Fruit fly (Drosophila melanogaster) whole organism, pupa: ENCODE measurements around the gene Ugt303A1.

Experiments used
- CG10348 ChIP-seq: fragments of 200-800 bp; sonication (Bioruptor generic); IDR thresholded peaks from 2 replicates; pipeline ENCODE4 v1.3.6; 2022; ENCODE audit warnings: missing biosample characterization, missing genetic modification characterization
- CG12605 ChIP-seq: fragments of 200-800 bp; sonication (Bioruptor generic); IDR thresholded peaks from 2 replicates; pipeline ENCODE4 v1.3.6; 2022; ENCODE audit warnings: missing biosample characterization, missing genetic modification characterization
- CG13204 ChIP-seq: fragments of 200-800 bp; sonication (Bioruptor generic); optimal IDR thresholded peaks from 2 replicates; lab custom pipeline; 2018; ENCODE audit warnings: missing biosample characterization, mild to moderate bottlenecking, missing genetic modification characterization, moderate library complexity
- CG14655 ChIP-seq: fragments of 200-800 bp; sonication (Bioruptor generic); optimal IDR thresholded peaks from 3 replicates; lab custom pipeline; 2017; ENCODE audit warnings: mild to moderate bottlenecking, missing biosample characterization, missing genetic modification reagents, missing genetic modification characterization
- CG15710 ChIP-seq: fragments of 200-800 bp; sonication (Bioruptor generic); optimal IDR thresholded peaks from 2 replicates; lab custom pipeline; 2018; ENCODE audit warnings: missing biosample characterization, mild to moderate bottlenecking, missing genetic modification characterization, moderate library complexity
- CG17806 ChIP-seq: fragments of 200-800 bp; sonication (Bioruptor generic); optimal IDR thresholded peaks from 2 replicates; lab custom pipeline; 2018; ENCODE audit warnings: missing biosample characterization, mild to moderate bottlenecking, missing genetic modification characterization, moderate library complexity
- CG32121 ChIP-seq: fragments of 200-800 bp; sonication (Bioruptor generic); IDR thresholded peaks from 2 replicates; pipeline ENCODE4 v1.3.6; 2022; ENCODE audit warnings: missing biosample characterization, missing genetic modification characterization
- CG34367 ChIP-seq: fragments of 200-800 bp; sonication (Bioruptor generic); optimal IDR thresholded peaks from 2 replicates; lab custom pipeline; 2018; ENCODE audit warnings: missing biosample characterization, mild to moderate bottlenecking, missing genetic modification characterization
- CG4496 ChIP-seq: fragments of 200-800 bp; sonication (Bioruptor generic); IDR thresholded peaks from 3 replicates; pipeline ENCODE4 v1.3.6; 2022; ENCODE audit warnings: missing biosample characterization, missing genetic modification characterization
- CG8159 ChIP-seq: fragments of 200-800 bp; sonication (Bioruptor generic); optimal IDR thresholded peaks from 3 replicates; lab custom pipeline; 2018; ENCODE audit warnings: missing biosample characterization, mild to moderate bottlenecking, missing genetic modification characterization, moderate library complexity
- CG8301 ChIP-seq: fragments of 200-800 bp; sonication (Bioruptor generic); optimal IDR thresholded peaks from 2 replicates; lab custom pipeline; 2018; ENCODE audit warnings: missing biosample characterization, mild to moderate bottlenecking, missing genetic modification characterization
- CG9948 ChIP-seq: fragments of 200-800 bp; sonication (Bioruptor generic); optimal IDR thresholded peaks from 2 replicates; lab custom pipeline; 2018; ENCODE audit warnings: missing biosample characterization, mild to moderate bottlenecking, missing genetic modification characterization, moderate library complexity
- D1 ChIP-seq: fragments of 200-800 bp; sonication (Bioruptor generic); optimal IDR thresholded peaks from 2 replicates; lab custom pipeline; 2018; ENCODE audit warnings: missing biosample characterization, mild to moderate bottlenecking, missing genetic modification characterization, moderate library complexity
- EcR ChIP-seq: fragments of 200-800 bp; sonication (Bioruptor generic); optimal IDR thresholded peaks from 3 replicates; lab custom pipeline; 2019; ENCODE audit warnings: missing biosample characterization, missing genetic modification characterization, mild to moderate bottlenecking, moderate library complexity, missing genetic modification reagents
- Ets98B ChIP-seq: fragments of 200-800 bp; sonication (Bioruptor generic); IDR thresholded peaks from 2 replicates; pipeline ENCODE4 v1.3.6; 2022; ENCODE audit warnings: missing biosample characterization, missing genetic modification characterization
- Pif1A ChIP-seq: fragments of 200-800 bp; sonication (Bioruptor generic); optimal IDR thresholded peaks from 3 replicates; lab custom pipeline; 2016; ENCODE audit warnings: missing biosample characterization, missing genetic modification characterization
- Pif1B ChIP-seq: fragments of 200-800 bp; sonication (Bioruptor generic); optimal IDR thresholded peaks from 3 replicates; lab custom pipeline; 2016; ENCODE audit warnings: missing biosample characterization, missing genetic modification characterization
- Snoo ChIP-seq: fragments of 200-800 bp; sonication (Bioruptor generic); optimal IDR thresholded peaks from 3 replicates; lab custom pipeline; 2017; ENCODE audit warnings: missing biosample characterization, mild to moderate bottlenecking, missing genetic modification characterization, inconsistent platforms
- fd96Ca ChIP-seq: fragments of 200-800 bp; sonication (Bioruptor generic); IDR thresholded peaks from 3 replicates; pipeline ENCODE4 v1.3.6; 2022; ENCODE audit warnings: missing biosample characterization, missing genetic modification characterization
- gl ChIP-seq: fragments of 200-800 bp; sonication (Bioruptor generic); optimal IDR thresholded peaks from 2 replicates; lab custom pipeline; 2018; ENCODE audit warnings: missing biosample characterization, mild to moderate bottlenecking, missing genetic modification characterization
- rn ChIP-seq: fragments of 200-800 bp; sonication (Bioruptor generic); IDR thresholded peaks from 2 replicates; pipeline ENCODE4 v1.3.6; 2022; ENCODE audit warnings: missing biosample characterization, missing genetic modification characterization

Gene Ugt303A1

dm6 chr3R:11209801-11210402, 34.6 kb downstream of the Ugt303A1 start, which contains the start of the genes SdhC and Tctp:
Gene SdhC (minus strand): TSS chr3R:11209849.
Gene Tctp (plus strand): TSS chr3R:11210247.
- TF ChIP-seq CG8159 (peak; percentile 47), Snoo (tag; lab: Kevin White, UChicago) (peak; percentile 4), CG17806 (no peak), CG13204 (GFP tag; lab: Kevin White, UChicago) (no peak), CG34367 (peak; percentile 4), rn (GFP tag; lab: Robert Waterston, UW) (no peak), CG14655 (GFP tag; lab: Kevin White, UChicago) (no peak), Ets98B (GFP tag; lab: Robert Waterston, UW) (peak; percentile 36), CG10348 (GFP tag; lab: Robert Waterston, UW) (no peak), EcR (GFP tag; lab: Kevin White, UChicago) (no peak), CG8301 (tag; lab: Kevin White, UChicago) (peak; percentile 15), Pif1A (GFP tag; lab: Kevin White, UChicago) (peak; percentile 52), CG9948 (tag; lab: Kevin White, UChicago) (peak; percentile 3), CG12605 (GFP tag; lab: Robert Waterston, UW) (no peak), Pif1B (peak; percentile 14), CG15710 (tag; lab: Kevin White, UChicago) (peak; percentile 18), D1 (tag; lab: Kevin White, UChicago) (no peak), fd96Ca (no peak), CG32121 (GFP tag; lab: Robert Waterston, UW) (no peak)

dm6 chr3R:11211291-11212061, 36.1 kb downstream of the Ugt303A1 start:
- TF ChIP-seq rn (GFP tag; lab: Robert Waterston, UW) (peak; percentile 27; the same call in 1 of the 2 replicates), CG34367 (peak; percentile 29), Pif1B (peak; percentile 41), EcR (GFP tag; lab: Kevin White, UChicago) (peak; percentile 95), CG9948 (tag; lab: Kevin White, UChicago) (peak; percentile 44), CG4496 (GFP tag; lab: Robert Waterston, UW) (peak; percentile 65; the same call in 2 of the 3 replicates), D1 (tag; lab: Kevin White, UChicago) (no peak), CG12605 (GFP tag; lab: Robert Waterston, UW) (peak; percentile 78), CG32121 (GFP tag; lab: Robert Waterston, UW) (peak; percentile 73), fd96Ca (no peak; the same call in 2 of the 3 replicates), Snoo (tag; lab: Kevin White, UChicago) (peak; percentile 56), CG17806 (peak; percentile 61), CG10348 (GFP tag; lab: Robert Waterston, UW) (no peak), CG13204 (GFP tag; lab: Kevin White, UChicago) (no peak), CG14655 (GFP tag; lab: Kevin White, UChicago) (no peak), gl (tag; lab: Kevin White, UChicago) (no peak), CG8301 (tag; lab: Kevin White, UChicago) (peak; percentile 59), Pif1A (GFP tag; lab: Kevin White, UChicago) (peak; percentile 66), CG15710 (tag; lab: Kevin White, UChicago) (peak; percentile 58), CG8159 (peak; percentile 58), Ets98B (GFP tag; lab: Robert Waterston, UW) (peak; percentile 62)
- TF ChIP-seq, all 21 proteins: peak for 15

dm6 chr3R:11214449-11214950, 39.2 kb downstream of the Ugt303A1 start, which contains the start of gene ZnT86D:
Gene ZnT86D (minus strand): TSS chr3R:11214539.
- peak; percentile 55 for TF ChIP-seq CG12605 (GFP tag; lab: Robert Waterston, UW)
- peak; percentile 51; the same call in 1 of the 3 replicates for TF ChIP-seq CG4496 (GFP tag; lab: Robert Waterston, UW)
- TF ChIP-seq CG8301 (tag; lab: Kevin White, UChicago), result peak; percentile 47
- TF ChIP-seq CG17806, result peak; percentile 45
- no peak for TF ChIP-seq CG13204 (GFP tag; lab: Kevin White, UChicago)
- peak; percentile 33 for TF ChIP-seq EcR (GFP tag; lab: Kevin White, UChicago)
- peak; percentile 58 for TF ChIP-seq CG9948 (tag; lab: Kevin White, UChicago)
- TF ChIP-seq CG32121 (GFP tag; lab: Robert Waterston, UW), result peak; percentile 10; the same call in 1 of the 2 replicates
- TF ChIP-seq Ets98B (GFP tag; lab: Robert Waterston, UW), result peak; percentile 35; the same call in 1 of the 2 replicates
- TF ChIP-seq rn (GFP tag; lab: Robert Waterston, UW), result 0 out of 2 replicates have a peak, but pooled peaks have one; percentile 12
- no peak for TF ChIP-seq Pif1A (GFP tag; lab: Kevin White, UChicago)
- TF ChIP-seq Pif1B, result peak; percentile 39
- peak; percentile 35 for TF ChIP-seq Snoo (tag; lab: Kevin White, UChicago)
- no peak for TF ChIP-seq CG14655 (GFP tag; lab: Kevin White, UChicago)
- peak; percentile 62 for TF ChIP-seq CG15710 (tag; lab: Kevin White, UChicago)
- TF ChIP-seq gl (tag; lab: Kevin White, UChicago), result no peak
- no peak for TF ChIP-seq CG10348 (GFP tag; lab: Robert Waterston, UW)
- TF ChIP-seq fd96Ca, result no peak
- TF ChIP-seq CG8159, result peak; percentile 66
- TF ChIP-seq D1 (tag; lab: Kevin White, UChicago), result no peak
- TF ChIP-seq CG34367, result peak; percentile 45

- TF ChIP-seq Pif1A (GFP tag; lab: Kevin White, UChicago), result no peak
- TF ChIP-seq rn (GFP tag; lab: Robert Waterston, UW), result no peak
- peak; percentile 92 for TF ChIP-seq Snoo (tag; lab: Kevin White, UChicago)
- peak; percentile 87 for TF ChIP-seq CG34367
- TF ChIP-seq CG8159, result peak; percentile 63
- peak; percentile 38 for TF ChIP-seq CG17806
- TF ChIP-seq fd96Ca, result no peak
- no peak for TF ChIP-seq CG14655 (GFP tag; lab: Kevin White, UChicago)
- TF ChIP-seq EcR (GFP tag; lab: Kevin White, UChicago), result no peak
- TF ChIP-seq CG8301 (tag; lab: Kevin White, UChicago), result peak; percentile 48
- TF ChIP-seq CG10348 (GFP tag; lab: Robert Waterston, UW), result no peak
- TF ChIP-seq Ets98B (GFP tag; lab: Robert Waterston, UW), result peak; percentile 51
- TF ChIP-seq gl (tag; lab: Kevin White, UChicago), result peak; percentile 66
- peak; percentile 51; the same call in 1 of the 3 replicates for TF ChIP-seq CG4496 (GFP tag; lab: Robert Waterston, UW)
- no peak for TF ChIP-seq CG12605 (GFP tag; lab: Robert Waterston, UW)
- TF ChIP-seq Pif1B, result peak; percentile 45
- no peak for TF ChIP-seq CG13204 (GFP tag; lab: Kevin White, UChicago)
- TF ChIP-seq CG15710 (tag; lab: Kevin White, UChicago), result peak; percentile 73
- TF ChIP-seq D1 (tag; lab: Kevin White, UChicago), result no peak
- peak; percentile 11 for TF ChIP-seq CG9948 (tag; lab: Kevin White, UChicago)
- no peak; the same call in 1 of the 2 replicates for TF ChIP-seq CG32121 (GFP tag; lab: Robert Waterston, UW)
These were observed 40.9 kb downstream of the Ugt303A1 start, which contains the start of the genes RpS25 and CG4820 for dm6 chr3R:11216156-11216630. Gene RpS25 (minus strand): TSS chr3R:11216287. Gene CG4820 (plus strand): TSS chr3R:11216535.
